Worm (Caenorhabditis elegans): Measurements from ENCODE around the gene C27B7.7.

Gene C27B7.7

ce11 chrIV:8906743-8907142, at the start of gene C27B7.7:
TSS of gene C27B7.7 (plus strand) at chrIV:8907043.
- no peak for TF ChIP-seq ZK185.1 (tag; optimal IDR thresholded peaks at IDR 0.05; ENCODE audit: poor library complexity, severe bottlenecking)
- TF ChIP-seq nhr-179 (tag; optimal IDR thresholded peaks at IDR 0.05): no peak
- no peak for TF ChIP-seq ceh-27 (GFP tag; optimal IDR thresholded peaks at IDR 0.05)
- TF ChIP-seq lsy-27 (tag; optimal IDR thresholded peaks at IDR 0.05; ENCODE audit: borderline replicate concordance, insufficient read depth): no peak
- TF ChIP-seq ztf-26 (tag; optimal IDR thresholded peaks at IDR 0.05): no peak
- no peak for TF ChIP-seq aptf-3 (GFP tag; IDR thresholded peaks at IDR 0.05)
- TF ChIP-seq hmg-20 (GFP tag; IDR thresholded peaks at IDR 0.05): no peak
- TF ChIP-seq tbx-9 (tag; optimal IDR thresholded peaks at IDR 0.05; ENCODE audit: borderline replicate concordance): no peak

ce11 chrIV:8864672-8865071, 42.2 kb upstream of the C27B7.7 start:
- TF ChIP-seq chd-7 (tag; optimal IDR thresholded peaks at IDR 0.05) (no peak), akir-1 (GFP tag; optimal IDR thresholded peaks at IDR 0.05) (no peak), F55B11.4 (tag; optimal IDR thresholded peaks at IDR 0.05; ENCODE audit: borderline replicate concordance, insufficient read depth) (no peak), unc-130 (GFP tag; optimal IDR thresholded peaks at IDR 0.05) (no peak), nfya-1 (tag; optimal IDR thresholded peaks at IDR 0.05; ENCODE audit: borderline replicate concordance, insufficient read depth) (no peak), egl-18 (GFP tag; IDR thresholded peaks at IDR 0.05) (no peak), ama-1 (optimal IDR thresholded peaks at IDR 0.05) (no peak), ama-1 (GFP tag; optimal IDR thresholded peaks at IDR 0.05) (no peak), ceh-79 (tag; optimal IDR thresholded peaks at IDR 0.05) (no peak), hmg-1.2 (GFP tag; IDR thresholded peaks at IDR 0.05) (no peak)

ce11 chrIV:8865343-8865742, 41.5 kb upstream of the C27B7.7 start, which contains the start of gene C09G9.1:
TSS of gene C09G9.1 (minus strand) at chrIV:8865485.
- peak; percentile 10 for TF ChIP-seq pha-4 (tag; optimal IDR thresholded peaks at IDR 0.05)
- TF ChIP-seq ztf-3 (GFP tag; optimal IDR thresholded peaks at IDR 0.05): no peak

- TF ChIP-seq lsy-27 (tag; optimal IDR thresholded peaks at IDR 0.05; ENCODE audit: borderline replicate concordance, insufficient read depth) (no peak), aptf-2 (GFP tag; conservative IDR thresholded peaks at IDR 0.05) (no peak), ekl-4 (GFP tag; IDR thresholded peaks at IDR 0.05) (no peak), Y53G8AR.9 (GFP tag; conservative IDR thresholded peaks at IDR 0.05) (no peak), F33H1.4 (GFP tag; IDR thresholded peaks at IDR 0.05) (no peak), efl-1 (GFP tag; optimal IDR thresholded peaks at IDR 0.05) (peak; percentile 17), B0019.2 (GFP tag; conservative IDR thresholded peaks at IDR 0.05) (no peak), him-1 (tag; optimal IDR thresholded peaks at IDR 0.05) (no peak), D2030.7 (GFP tag; IDR thresholded peaks at IDR 0.05) (no peak), ceh-40 (GFP tag; IDR thresholded peaks at IDR 0.05) (no peak), snpc-3.4 (tag; optimal IDR thresholded peaks at IDR 0.05) (no peak), F37B4.10 (GFP tag; IDR thresholded peaks at IDR 0.05) (no peak), ccch-3 (GFP tag; optimal IDR thresholded peaks at IDR 0.05) (no peak), fkh-3 (tag; optimal IDR thresholded peaks at IDR 0.05) (no peak), ztf-6 (GFP tag; IDR thresholded peaks at IDR 0.05) (no peak), snpc-1.1 (tag; optimal IDR thresholded peaks at IDR 0.05; ENCODE audit: insufficient read depth) (no peak), unc-130 (GFP tag; optimal IDR thresholded peaks at IDR 0.05) (no peak), pbrm-1 (GFP tag; IDR thresholded peaks at IDR 0.05) (no peak), lag-1 (GFP tag; IDR thresholded peaks at IDR 0.05) (no peak), Y79H2A.3 (GFP tag; conservative IDR thresholded peaks at IDR 0.05) (no peak), ceh-91 (GFP tag; IDR thresholded peaks at IDR 0.05) (no peak), chd-7 (tag; optimal IDR thresholded peaks at IDR 0.05) (no peak), nhr-27 (tag; optimal IDR thresholded peaks at IDR 0.05) (no peak), mxl-1 (tag; optimal IDR thresholded peaks at IDR 0.05) (no peak), nhr-80 (tag; optimal IDR thresholded peaks at IDR 0.05) (peak; percentile 99), Y53F4B.3 (GFP tag; IDR thresholded peaks at IDR 0.05) (no peak), C06A6.2 (GFP tag; conservative IDR thresholded peaks at IDR 0.05) (no peak), die-1 (tag; optimal IDR thresholded peaks at IDR 0.05) (no peak)
Measured at ce11 chrIV:8866092-8866491, 40.8 kb upstream of the C27B7.7 start.
